Worm (Caenorhabditis elegans): ENCODE measurements around the gene C46C2.6.

ce11 chrIV:9169764-9170163 lies 42.5 kb upstream of the C46C2.6 start:
- TF ChIP-seq dao-5 (tag; optimal IDR thresholded peaks at IDR 0.05) (no peak), W03F9.2 (tag; optimal IDR thresholded peaks at IDR 0.05) (no peak)

Data from whole organism, L4/young adult.